Fruit fly (Drosophila melanogaster): ENCODE results near the gene CG44325.
A peak's percentile ranks its signal among the peaks of the same experiment; 100 is the strongest.

CG44325 gene

dm6 chrX:9048385-9048750 lies 29.9 kb downstream of the CG44325 start (continued):
- no peak for TF ChIP-seq Fer2 (tag; optimal IDR thresholded peaks at IDR 0.05)
- TF ChIP-seq CG34422 (GFP tag; IDR thresholded peaks at IDR 0.05): no peak
- TF ChIP-seq gro (GFP tag; optimal IDR thresholded peaks at IDR 0.05): no peak
- no peak for TF ChIP-seq MESR4 (GFP tag; optimal IDR thresholded peaks at IDR 0.05)
- TF ChIP-seq pzg (GFP tag; optimal IDR thresholded peaks at IDR 0.05): no peak
- no peak for TF ChIP-seq hb (GFP tag; IDR thresholded peaks at IDR 0.05; ENCODE audit: partially characterized antibody)
- no peak for TF ChIP-seq CG43689 (GFP tag; IDR thresholded peaks at IDR 0.05)
- no peak for TF ChIP-seq CG7786 (GFP tag; optimal IDR thresholded peaks at IDR 0.05)
- TF ChIP-seq CG17361 (GFP tag; IDR thresholded peaks at IDR 0.05): no peak
- no peak for TF ChIP-seq yki (optimal IDR thresholded peaks at IDR 0.05)
- no peak for TF ChIP-seq nau (GFP tag; optimal IDR thresholded peaks at IDR 0.05)
- TF ChIP-seq CG10267 (tag; optimal IDR thresholded peaks at IDR 0.05): no peak
- no peak for TF ChIP-seq Lim3 (GFP tag; IDR thresholded peaks at IDR 0.05)
- peak; percentile 14 for TF ChIP-seq CG10979 (tag; optimal IDR thresholded peaks at IDR 0.05)
- TF ChIP-seq CG1233 (GFP tag; optimal IDR thresholded peaks at IDR 0.05): no peak
- no peak for TF ChIP-seq CG11247 (GFP tag; IDR thresholded peaks at IDR 0.05)
- no peak for TF ChIP-seq lov (optimal IDR thresholded peaks at IDR 0.05)
- TF ChIP-seq lov (GFP tag; IDR thresholded peaks at IDR 0.05): 0 out of 3 replicates have a peak, but pooled peaks have one; percentile 57
- TF ChIP-seq Nf-YC (tag; optimal IDR thresholded peaks at IDR 0.05): no peak
- TF ChIP-seq vnd (GFP tag; IDR thresholded peaks at IDR 0.05; ENCODE audit: partially characterized antibody): no peak
- TF ChIP-seq CG11723 (GFP tag; optimal IDR thresholded peaks at IDR 0.05): no peak
- no peak for TF ChIP-seq CG11696 (GFP tag; IDR thresholded peaks at IDR 0.05)
- peak; percentile 31 for TF ChIP-seq Hsf (GFP tag; optimal IDR thresholded peaks at IDR 0.05)
- no peak for TF ChIP-seq z (GFP tag; IDR thresholded peaks at IDR 0.05)
- no peak for TF ChIP-seq CG32772 (GFP tag; IDR thresholded peaks at IDR 0.05)
- TF ChIP-seq da (GFP tag; optimal IDR thresholded peaks at IDR 0.05): no peak
- TF ChIP-seq peb (GFP tag; IDR thresholded peaks at IDR 0.05): no peak
- TF ChIP-seq CG5953 (GFP tag; IDR thresholded peaks at IDR 0.05): no peak
- no peak for TF ChIP-seq CG33213 (GFP tag; optimal IDR thresholded peaks at IDR 0.05)
- TF ChIP-seq lbe (GFP tag; optimal IDR thresholded peaks at IDR 0.05): no peak
- TF ChIP-seq Awh (GFP tag; IDR thresholded peaks at IDR 0.05): peak; percentile 48; the same call in 1 of the 2 replicates
- TF ChIP-seq cg (GFP tag; optimal IDR thresholded peaks at IDR 0.05): no peak
- no peak for TF ChIP-seq onecut (GFP tag; IDR thresholded peaks at IDR 0.05)
- TF ChIP-seq CG15269 (tag; optimal IDR thresholded peaks at IDR 0.05): no peak
- no peak for TF ChIP-seq tx (GFP tag; optimal IDR thresholded peaks at IDR 0.05)
- no peak for TF ChIP-seq Tbp (GFP tag; optimal IDR thresholded peaks at IDR 0.05)
- peak; percentile 63 for TF ChIP-seq gem (tag; optimal IDR thresholded peaks at IDR 0.05)
- TF ChIP-seq bbx (GFP tag; IDR thresholded peaks at IDR 0.05; ENCODE audit: partially characterized antibody): no peak
- no peak for TF ChIP-seq repo (GFP tag; optimal IDR thresholded peaks at IDR 0.05)
- TF ChIP-seq CG7357 (GFP tag; IDR thresholded peaks at IDR 0.05): no peak
- no peak for TF ChIP-seq CG8765 (GFP tag; IDR thresholded peaks at IDR 0.05)
- no peak for TF ChIP-seq Doc3 (GFP tag; IDR thresholded peaks at IDR 0.05; ENCODE audit: partially characterized antibody)
- TF ChIP-seq pros (GFP tag; optimal IDR thresholded peaks at IDR 0.05): no peak
- no peak for TF ChIP-seq zen (tag; optimal IDR thresholded peaks at IDR 0.05)
- TF ChIP-seq CG16813 (GFP tag; IDR thresholded peaks at IDR 0.05; ENCODE audit: partially characterized antibody): no peak
- TF ChIP-seq ftz-f1 (GFP tag; optimal IDR thresholded peaks at IDR 0.05): no peak
- no peak for TF ChIP-seq mld (GFP tag; IDR thresholded peaks at IDR 0.05; ENCODE audit: partially characterized antibody)
- no peak for TF ChIP-seq CG8290 (GFP tag; optimal IDR thresholded peaks at IDR 0.05)
- no peak for TF ChIP-seq CG8290 (tag; optimal IDR thresholded peaks at IDR 0.05)
- TF ChIP-seq CG33557 (GFP tag; optimal IDR thresholded peaks at IDR 0.05): no peak
- no peak for TF ChIP-seq stwl (tag; optimal IDR thresholded peaks at IDR 0.05)
- no peak for TF ChIP-seq wor (GFP tag; IDR thresholded peaks at IDR 0.05)
- no peak for TF ChIP-seq knrl (GFP tag; IDR thresholded peaks at IDR 0.05; ENCODE audit: partially characterized antibody)

Data from whole organism, embryonic.